Fruit fly (Drosophila melanogaster) Kc167 (cell line): ENCODE results near the gene Frmd5.

Source experiments
- Sin3A ChIP-seq: fragments of >200 bp; optimal IDR thresholded peaks from 2 replicates; lab custom pipeline; 2018; ENCODE audit warnings: missing external identifiers
- h ChIP-seq: fragments of >200 bp; optimal IDR thresholded peaks from 3 replicates; lab custom pipeline; 2018; ENCODE audit warnings: missing external identifiers

dm6 chr2L:10379865-10380264 lies 35.6 kb downstream of the Frmd5 start, which contains the start of gene gny:
- TF ChIP-seq h (lab: Kevin White, UChicago): no peak
- no peak for TF ChIP-seq Sin3A (lab: Kevin White, UChicago)
